Fruit fly (Drosophila melanogaster) whole organism, adult: Measurements from ENCODE around the gene Cpr92F.

Experiments used
- CG1620 ChIP-seq: fragments of 200-800 bp; sonication (Bioruptor generic); optimal IDR thresholded peaks from 2 replicates; lab custom pipeline; 2016; ENCODE audit warnings: missing biosample characterization, missing genetic modification characterization
- CG33017 ChIP-seq: fragments of 200-800 bp; sonication (Bioruptor generic); optimal IDR thresholded peaks from 2 replicates; lab custom pipeline; 2018; ENCODE audit warnings: missing biosample characterization, mild to moderate bottlenecking, missing genetic modification characterization, moderate library complexity
- pad ChIP-seq: fragments of 200-800 bp; sonication (Bioruptor generic); optimal IDR thresholded peaks from 3 replicates; lab custom pipeline; 2017; ENCODE audit warnings: missing biosample characterization, missing genetic modification characterization, mild to moderate bottlenecking, moderate library complexity, missing genetic modification reagents
- toe ChIP-seq: fragments of 200-800 bp; sonication (Bioruptor generic); optimal IDR thresholded peaks from 2 replicates; lab custom pipeline; 2016; ENCODE audit warnings: missing biosample characterization, missing genetic modification characterization

DNA sequence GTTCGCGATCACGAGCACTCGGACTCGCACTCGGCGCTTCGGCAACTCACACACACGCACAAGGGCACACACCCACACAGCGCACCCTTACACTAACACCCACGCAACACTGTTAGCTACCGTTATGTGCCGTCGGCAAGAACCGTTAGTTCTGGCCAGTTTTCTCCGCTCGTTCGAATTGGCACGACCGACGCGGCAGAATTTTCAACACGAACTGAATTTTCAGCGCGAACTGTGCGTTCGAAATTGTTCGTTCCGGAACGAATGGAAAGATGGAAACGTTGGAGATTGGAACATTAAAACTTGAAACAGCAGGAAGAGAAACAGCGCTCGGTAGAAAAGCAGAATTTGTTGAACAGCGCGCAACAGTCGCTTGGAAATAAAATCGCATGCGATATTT is 45.0 kb downstream of the Cpr92F start, which contains the start of gene Oamb:
- TF ChIP-seq pad (GFP tag; lab: Kevin White, UChicago) (no peak), CG33017 (tag; lab: Kevin White, UChicago) (no peak), toe (GFP tag; lab: Kevin White, UChicago) (no peak), CG1620 (no peak)
